Fruit fly (Drosophila melanogaster) whole organism, embryonic: Measurements from ENCODE around the gene arm.
A peak's percentile ranks its signal among the peaks of the same experiment; 100 is the strongest.

Experiments used
- ATbp ChIP-seq: fragments of 200-800 bp; sonication (Bioruptor generic); optimal IDR thresholded peaks from 2 replicates; lab custom pipeline; 2017; ENCODE audit warnings: missing biosample characterization, mild to moderate bottlenecking, missing genetic modification characterization, missing genetic modification reagents
- Ada2b ChIP-seq: fragments of 200-800 bp; sonication (Bioruptor generic); IDR thresholded peaks from 2 replicates; pipeline ENCODE4 v1.3.6; 2022; ENCODE audit warnings: missing biosample characterization, missing genetic modification characterization
- B-H1 ChIP-seq: fragments of 200-800 bp; sonication (Bioruptor generic); IDR thresholded peaks from 3 replicates; pipeline ENCODE4 v1.3.6; 2022; ENCODE audit warnings: missing biosample characterization, missing genetic modification characterization
- BtbVII ChIP-seq: fragments of 200-800 bp; sonication (Bioruptor generic); optimal IDR thresholded peaks from 3 replicates; lab custom pipeline; 2017; ENCODE audit warnings: missing biosample characterization, mild to moderate bottlenecking, missing genetic modification characterization
- CG10321 ChIP-seq: fragments of 200-800 bp; sonication (Bioruptor generic); IDR thresholded peaks from 2 replicates; pipeline ENCODE4 v1.3.6; 2022; ENCODE audit warnings: missing biosample characterization, missing genetic modification characterization
- CG10431 ChIP-seq: fragments of 200-800 bp; sonication (Bioruptor generic); optimal IDR thresholded peaks from 3 replicates; lab custom pipeline; 2018; ENCODE audit warnings: missing biosample characterization, mild to moderate bottlenecking, missing genetic modification characterization
- CG10543 ChIP-seq: fragments of 200-800 bp; sonication (Bioruptor generic); optimal IDR thresholded peaks from 3 replicates; lab custom pipeline; 2017; ENCODE audit warnings: missing biosample characterization, mild to moderate bottlenecking, missing genetic modification characterization, moderate library complexity
- CG10979 ChIP-seq: fragments of 200-800 bp; sonication (Bioruptor generic); optimal IDR thresholded peaks from 2 replicates; lab custom pipeline; 2018; ENCODE audit warnings: missing biosample characterization, mild to moderate bottlenecking, missing genetic modification characterization, moderate library complexity
- CG12219 ChIP-seq: fragments of 200-800 bp; sonication (Bioruptor generic); optimal IDR thresholded peaks from 3 replicates; lab custom pipeline; 2018; ENCODE audit warnings: missing biosample characterization, mild to moderate bottlenecking, missing genetic modification characterization
- CG12391 ChIP-seq: fragments of 200-800 bp; sonication (Bioruptor generic); optimal IDR thresholded peaks from 3 replicates; lab custom pipeline; 2018; ENCODE audit warnings: missing biosample characterization, mild to moderate bottlenecking, missing genetic modification characterization, moderate library complexity
- CG1529 ChIP-seq: fragments of 200-800 bp; sonication (Bioruptor generic); optimal IDR thresholded peaks from 3 replicates; lab custom pipeline; 2018; ENCODE audit warnings: missing biosample characterization, missing genetic modification characterization
- CG15514 ChIP-seq: fragments of 200-800 bp; sonication (Bioruptor generic); optimal IDR thresholded peaks from 3 replicates; lab custom pipeline; 2017; ENCODE audit warnings: missing biosample characterization, missing genetic modification characterization, mild to moderate bottlenecking, moderate library complexity, missing genetic modification reagents
- CG16779 ChIP-seq: fragments of 200-800 bp; sonication (Bioruptor generic); IDR thresholded peaks from 2 replicates; pipeline ENCODE4 v1.3.6; 2022; ENCODE audit warnings: missing biosample characterization, missing genetic modification characterization
- CG17802 ChIP-seq: fragments of 200-800 bp; sonication (Bioruptor generic); optimal IDR thresholded peaks from 2 replicates; lab custom pipeline; 2018; ENCODE audit warnings: missing biosample characterization, mild to moderate bottlenecking, missing genetic modification characterization, moderate library complexity
- CG2202 ChIP-seq: fragments of 200-800 bp; sonication (Bioruptor generic); optimal IDR thresholded peaks from 2 replicates; lab custom pipeline; 2018; ENCODE audit warnings: missing biosample characterization, mild to moderate bottlenecking, missing genetic modification characterization
- CG2712 ChIP-seq: fragments of 200-800 bp; optimal IDR thresholded peaks from 3 replicates; lab custom pipeline; 2019; ENCODE audit warnings: missing biosample characterization, mild to moderate bottlenecking, missing genetic modification characterization, moderate library complexity
- CG3163 ChIP-seq: fragments of 200-800 bp; sonication (Bioruptor generic); optimal IDR thresholded peaks from 3 replicates; lab custom pipeline; 2016; ENCODE audit warnings: missing biosample characterization, missing genetic modification characterization
- CG32772 ChIP-seq: fragments of 200-800 bp; sonication (Bioruptor generic); IDR thresholded peaks from 2 replicates; pipeline ENCODE4 v1.3.6; 2022; ENCODE audit warnings: missing biosample characterization, missing genetic modification characterization
- CG34422 ChIP-seq: fragments of 200-800 bp; sonication (Bioruptor generic); IDR thresholded peaks from 3 replicates; pipeline ENCODE4 v1.3.6; 2022; ENCODE audit warnings: missing biosample characterization, missing genetic modification characterization
- CG6272 ChIP-seq: fragments of 200-800 bp; sonication (Bioruptor generic); IDR thresholded peaks from 2 replicates; pipeline ENCODE4 v1.3.6; 2022; ENCODE audit warnings: missing biosample characterization, missing genetic modification characterization
- CG8290 ChIP-seq, 3 experiments: fragments of 200-800 bp; sonication (Bioruptor generic); optimal IDR thresholded peaks; 2 replicates each; lab custom pipeline; 2016 to 2019; ENCODE audit warnings: missing biosample characterization in 3 of 3, missing genetic modification characterization in 3 of 3, mild to moderate bottlenecking in 2 of 3, moderate library complexity in 1 of 3
- CG9437 ChIP-seq: fragments of 200-800 bp; sonication (Bioruptor generic); optimal IDR thresholded peaks from 2 replicates; lab custom pipeline; 2018; ENCODE audit warnings: missing biosample characterization, mild to moderate bottlenecking, missing genetic modification characterization
- Dek ChIP-seq: fragments of 200-800 bp; sonication (Bioruptor generic); optimal IDR thresholded peaks from 3 replicates; lab custom pipeline; 2019; ENCODE audit warnings: missing biosample characterization, mild to moderate bottlenecking, missing genetic modification characterization, moderate library complexity
- Gsc ChIP-seq: fragments of 200-800 bp; sonication (Bioruptor generic); IDR thresholded peaks from 2 replicates; pipeline ENCODE4 v1.3.6; 2022; ENCODE audit warnings: missing biosample characterization, missing genetic modification characterization
- HmgD ChIP-seq: fragments of 200-800 bp; sonication (Bioruptor generic); optimal IDR thresholded peaks from 3 replicates; lab custom pipeline; 2016; ENCODE audit warnings: missing biosample characterization, missing genetic modification characterization
- Nf-YC ChIP-seq: fragments of 200-800 bp; optimal IDR thresholded peaks from 3 replicates; lab custom pipeline; 2019; ENCODE audit warnings: missing biosample characterization, mild to moderate bottlenecking, missing genetic modification characterization, moderate library complexity
- Ravus ChIP-seq: fragments of 200-800 bp; sonication (Bioruptor generic); IDR thresholded peaks from 2 replicates; pipeline ENCODE4 v1.3.6; 2022; ENCODE audit warnings: missing biosample characterization, missing genetic modification characterization
- Sry-β ChIP-seq: fragments of 200-800 bp; sonication (Bioruptor generic); optimal IDR thresholded peaks from 2 replicates; lab custom pipeline; 2018; ENCODE audit warnings: missing biosample characterization, mild to moderate bottlenecking, missing genetic modification characterization, moderate library complexity
- abd-A ChIP-seq: fragments of 200-800 bp; sonication (Bioruptor generic); optimal IDR thresholded peaks from 3 replicates; lab custom pipeline; 2019; ENCODE audit warnings: missing biosample characterization, mild to moderate bottlenecking, missing genetic modification characterization, moderate library complexity
- ash1 ChIP-seq: fragments of 200-800 bp; sonication (Bioruptor generic); optimal IDR thresholded peaks from 2 replicates; lab custom pipeline; 2018; ENCODE audit warnings: missing biosample characterization, mild to moderate bottlenecking, missing genetic modification characterization
- btn ChIP-seq: fragments of 200-800 bp; sonication (Bioruptor generic); optimal IDR thresholded peaks from 2 replicates; lab custom pipeline; 2016; ENCODE audit warnings: missing biosample characterization, missing genetic modification characterization
- chif ChIP-seq, 2 experiments: fragments of 200-800 bp; sonication (Bioruptor generic); optimal IDR thresholded peaks; 3 replicates each; lab custom pipeline; 2016; ENCODE audit warnings: missing biosample characterization in 2 of 2, missing genetic modification characterization in 2 of 2
- chm ChIP-seq: fragments of 200-800 bp; sonication (Bioruptor generic); IDR thresholded peaks from 2 replicates; pipeline ENCODE4 v1.3.6; 2022; ENCODE audit warnings: missing biosample characterization, missing genetic modification characterization
- crc ChIP-seq: fragments of 200-800 bp; sonication (Bioruptor generic); optimal IDR thresholded peaks from 2 replicates; lab custom pipeline; 2016; ENCODE audit warnings: missing biosample characterization, missing genetic modification characterization
- emc ChIP-seq: fragments of 200-800 bp; sonication (Bioruptor generic); optimal IDR thresholded peaks from 2 replicates; lab custom pipeline; 2016; ENCODE audit warnings: missing biosample characterization, missing genetic modification characterization
- eve ChIP-seq, 2 experiments: fragments of >200 bp; optimal IDR thresholded peaks; 2 replicates each; lab custom pipeline; 2017; ENCODE audit warnings: missing biosample characterization in 2 of 2, missing genetic modification characterization in 2 of 2
- ewg ChIP-seq: fragments of 200-800 bp; sonication (Bioruptor generic); optimal IDR thresholded peaks from 3 replicates; lab custom pipeline; 2017; ENCODE audit warnings: mild to moderate bottlenecking, missing biosample characterization, missing genetic modification reagents, missing genetic modification characterization
- h ChIP-seq: fragments of >200 bp; optimal IDR thresholded peaks from 2 replicates; lab custom pipeline; 2017
- hb ChIP-seq: fragments of 200-800 bp; sonication (Bioruptor generic); IDR thresholded peaks from 3 replicates; pipeline ENCODE4 v1.3.6; 2022; ENCODE audit warnings: missing biosample characterization, missing genetic modification characterization; ENCODE audit not compliant: partially characterized antibody
- her ChIP-seq: fragments of 200-800 bp; sonication (Bioruptor generic); optimal IDR thresholded peaks from 2 replicates; lab custom pipeline; 2016; ENCODE audit warnings: missing biosample characterization, missing genetic modification characterization
- nom ChIP-seq: fragments of 200-800 bp; sonication (Bioruptor generic); optimal IDR thresholded peaks from 2 replicates; lab custom pipeline; 2017; ENCODE audit warnings: missing biosample characterization, missing genetic modification characterization, mild to moderate bottlenecking, moderate library complexity, missing genetic modification reagents
- onecut ChIP-seq: fragments of 200-800 bp; sonication (Bioruptor generic); IDR thresholded peaks from 2 replicates; pipeline ENCODE4 v1.3.6; 2022; ENCODE audit warnings: missing biosample characterization, missing genetic modification characterization
- rib ChIP-seq: fragments of 200-800 bp; sonication (Bioruptor generic); IDR thresholded peaks from 2 replicates; pipeline ENCODE4 v1.3.6; 2022; ENCODE audit warnings: missing biosample characterization, missing genetic modification characterization
- schlank ChIP-seq: fragments of 200-800 bp; sonication (Bioruptor generic); optimal IDR thresholded peaks from 2 replicates; lab custom pipeline; 2018; ENCODE audit warnings: missing biosample characterization, mild to moderate bottlenecking, missing genetic modification characterization
- sim ChIP-seq: fragments of 200-800 bp; sonication (Bioruptor generic); IDR thresholded peaks from 2 replicates; pipeline ENCODE4 v1.3.6; 2022; ENCODE audit warnings: missing biosample characterization, missing genetic modification characterization
- sr ChIP-seq: fragments of 200-800 bp; sonication (Bioruptor generic); IDR thresholded peaks from 3 replicates; pipeline ENCODE4 v1.3.6; 2022; ENCODE audit warnings: missing biosample characterization, missing genetic modification characterization
- sug ChIP-seq: fragments of 200-800 bp; optimal IDR thresholded peaks from 2 replicates; lab custom pipeline; 2019; ENCODE audit warnings: missing biosample characterization, mild to moderate bottlenecking, missing genetic modification characterization, moderate library complexity
- tgo ChIP-seq: fragments of 200-800 bp; sonication (Bioruptor generic); IDR thresholded peaks from 3 replicates; pipeline ENCODE4 v1.3.6; 2022; ENCODE audit warnings: missing biosample characterization, missing genetic modification characterization
- unpg ChIP-seq: fragments of 200-800 bp; sonication (Bioruptor generic); optimal IDR thresholded peaks from 3 replicates; lab custom pipeline; 2018; ENCODE audit warnings: missing biosample characterization, mild to moderate bottlenecking, missing genetic modification characterization, moderate library complexity
- vfl ChIP-seq: fragments of 200-800 bp; sonication (Bioruptor generic); optimal IDR thresholded peaks from 2 replicates; lab custom pipeline; 2016; ENCODE audit warnings: missing biosample characterization, missing genetic modification characterization

arm gene

dm6 chrX:1947178-1947872 is 46.9 kb upstream of the arm start (continued):
- peak; percentile 65 for TF ChIP-seq CG15514 (GFP tag; lab: Kevin White, UChicago)
- TF ChIP-seq vfl (GFP tag; lab: Kevin White, UChicago) = peak; percentile 88
- peak; percentile 57 for TF ChIP-seq CG10543 (GFP tag; lab: Kevin White, UChicago)
- peak; percentile 98 for TF ChIP-seq CG2202 (tag; lab: Kevin White, UChicago)
- TF ChIP-seq unpg (GFP tag; lab: Kevin White, UChicago) = peak; percentile 98
- peak; percentile 51 for TF ChIP-seq ash1 (GFP tag; lab: Kevin White, UChicago)
- TF ChIP-seq chm = peak; percentile 95
- TF ChIP-seq abd-A = peak; percentile 28
- peak; percentile 90 for TF ChIP-seq Dek (tag; lab: Kevin White, UChicago)
- peak; percentile 75 for TF ChIP-seq emc (GFP tag; lab: Kevin White, UChicago)
- TF ChIP-seq tgo (GFP tag; lab: Robert Waterston, UW) = peak; percentile 93
- peak; percentile 98 for TF ChIP-seq CG12219
- peak; percentile 90 for TF ChIP-seq CG6272 (GFP tag; lab: Robert Waterston, UW)
- TF ChIP-seq CG8290 (GFP tag; optimal IDR thresholded peaks at IDR 0.05; lab: Kevin White, UChicago) = peak; percentile 94
- peak; percentile 94 to 96 for TF ChIP-seq CG8290 (tag; optimal IDR thresholded peaks at IDR 0.05; lab: Kevin White, UChicago)
- TF ChIP-seq rib (GFP tag; lab: Robert Waterston, UW) = peak; percentile 73
- peak; percentile 88 to 98 for TF ChIP-seq eve (GFP tag; optimal IDR thresholded peaks at IDR 0.05; lab: Kevin White, UChicago)
- peak; percentile 94 for TF ChIP-seq CG34422 (GFP tag; lab: Robert Waterston, UW)
- peak; percentile 72 for TF ChIP-seq HmgD (GFP tag; lab: Kevin White, UChicago)
- peak; percentile 91 for TF ChIP-seq nom
- TF ChIP-seq CG17802 (tag; lab: Kevin White, UChicago) = peak; percentile 89
- peak; percentile 96 to 98 for TF ChIP-seq chif (GFP tag; optimal IDR thresholded peaks at IDR 0.05; lab: Kevin White, UChicago)
- peak; percentile 92 for TF ChIP-seq B-H1 (GFP tag; lab: Robert Waterston, UW)
- peak; percentile 98 for TF ChIP-seq sim (GFP tag; lab: Robert Waterston, UW)
- TF ChIP-seq Nf-YC (tag; lab: Kevin White, UChicago) = peak; percentile 63
- peak; percentile 87 for TF ChIP-seq sr (GFP tag; lab: Robert Waterston, UW)
- TF ChIP-seq her = peak; percentile 89
- TF ChIP-seq CG10431 (GFP tag; lab: Kevin White, UChicago) = peak; percentile 97
- peak; percentile 99 for TF ChIP-seq CG10979 (tag; lab: Kevin White, UChicago)
- peak; percentile 90 for TF ChIP-seq BtbVII (GFP tag; lab: Kevin White, UChicago)
- no peak for TF ChIP-seq hb
- no peak for TF ChIP-seq CG3163 (GFP tag; lab: Kevin White, UChicago)
- TF ChIP-seq crc (GFP tag; lab: Kevin White, UChicago) = peak; percentile 93
- peak; percentile 73 for TF ChIP-seq sug (tag; lab: Kevin White, UChicago)
- TF ChIP-seq CG2712 (tag; lab: Kevin White, UChicago) = peak; percentile 99
- peak; percentile 93 for TF ChIP-seq onecut
- peak; percentile 95 for TF ChIP-seq CG32772 (GFP tag; lab: Robert Waterston, UW)
- peak; percentile 85 for TF ChIP-seq Gsc (GFP tag; lab: Robert Waterston, UW)
- TF ChIP-seq CG10321 = peak; percentile 68
- peak; percentile 96 for TF ChIP-seq ewg (GFP tag; lab: Kevin White, UChicago)
- peak; percentile 97 for TF ChIP-seq ATbp
- TF ChIP-seq CG12391 = peak; percentile 98
- peak; percentile 90 for TF ChIP-seq CG9437 (GFP tag; lab: Kevin White, UChicago)
- TF ChIP-seq CG1529 = peak; percentile 99
- peak; percentile 75 for TF ChIP-seq Sry-β (GFP tag; lab: Kevin White, UChicago)
- TF ChIP-seq h (lab: Kevin White, UChicago) = no peak
- TF ChIP-seq schlank = peak; percentile 57
- peak; percentile 67 for TF ChIP-seq Ravus
- TF ChIP-seq btn (GFP tag; lab: Kevin White, UChicago) = peak; percentile 97
- peak; percentile 92 for TF ChIP-seq Ada2b
- TF ChIP-seq CG16779 (GFP tag; lab: Robert Waterston, UW) = peak; percentile 79
